Worm (Caenorhabditis elegans) whole organism, L2 larva: ENCODE data around the gene E02C12.12.

Source experiments
- R02D3.7 ChIP-seq: fragments of 150-350 bp; optimal IDR thresholded peaks from 2 replicates; lab custom pipeline; 2014; ENCODE audit warnings: missing biosample characterization, missing genetic modification characterization
- blmp-1 ChIP-seq: sonication (generic microtip); optimal IDR thresholded peaks from 2 replicates; lab custom pipeline; 2017; ENCODE audit warnings: missing genetic modification characterization, mild to moderate bottlenecking, missing compliant biosample characterization, antibody characterized with exemption, moderate library complexity; ENCODE audit not compliant: insufficient read depth
- lsy-2 ChIP-seq, 2 experiments: fragments of 150-350 bp in 1 of 2; sonication (generic microtip) in 1 of 2; optimal IDR thresholded peaks; 2 replicates each; lab custom pipeline; 2014 to 2017; ENCODE audit warnings: missing biosample characterization in 2 of 2, missing genetic modification characterization in 2 of 2
- nhr-129 ChIP-seq: fragments of 150-350 bp; optimal IDR thresholded peaks from 2 replicates; lab custom pipeline; 2014; ENCODE audit warnings: missing biosample characterization, missing genetic modification characterization
- nhr-237 ChIP-seq: fragments of 150-350 bp; optimal IDR thresholded peaks from 2 replicates; lab custom pipeline; 2014; ENCODE audit warnings: missing biosample characterization, missing genetic modification characterization
- nhr-77 ChIP-seq: fragments of 150-350 bp; optimal IDR thresholded peaks from 2 replicates; lab custom pipeline; 2014; ENCODE audit warnings: missing biosample characterization, missing genetic modification characterization
- sma-9 ChIP-seq, 2 experiments: fragments of 150-350 bp in 1 of 2; sonication (generic microtip) in 1 of 2; optimal IDR thresholded peaks; 2 replicates each; lab custom pipeline; 2014 to 2016; ENCODE audit warnings: missing genetic modification characterization in 2 of 2, mild to moderate bottlenecking in 1 of 2, missing biosample characterization in 1 of 2, missing compliant biosample characterization in 1 of 2, missing genetic modification reagents in 1 of 2, moderate library complexity in 1 of 2
- unc-39 ChIP-seq: fragments of 150-350 bp; optimal IDR thresholded peaks from 2 replicates; lab custom pipeline; 2014; ENCODE audit warnings: missing biosample characterization, missing genetic modification characterization
- unc-62 ChIP-seq: fragments of 150-350 bp; optimal IDR thresholded peaks from 2 replicates; lab custom pipeline; 2014; ENCODE audit warnings: missing biosample characterization, missing genetic modification reagents, missing genetic modification characterization
- ztf-11 ChIP-seq: sonication (generic microtip); optimal IDR thresholded peaks from 2 replicates; lab custom pipeline; 2017; ENCODE audit warnings: missing biosample characterization, missing genetic modification characterization
- ztf-4 ChIP-seq: fragments of 150-350 bp; optimal IDR thresholded peaks from 2 replicates; lab custom pipeline; 2014; ENCODE audit warnings: missing biosample characterization, missing genetic modification characterization

- TF ChIP-seq unc-39 (tag; lab: Kevin White, UChicago) (no peak), blmp-1 (no peak), ztf-4 (tag; lab: Kevin White, UChicago) (no peak), nhr-77 (tag; lab: Kevin White, UChicago) (no peak), R02D3.7 (tag; lab: Kevin White, UChicago) (no peak), sma-9 (GFP tag; optimal IDR thresholded peaks at IDR 0.05; lab: Kevin White, UChicago) (no peak), sma-9 (tag; optimal IDR thresholded peaks at IDR 0.05; lab: Kevin White, UChicago) (no peak), ztf-11 (no peak), nhr-129 (tag; lab: Kevin White, UChicago) (no peak), unc-62 (no peak), nhr-237 (tag; lab: Kevin White, UChicago) (no peak), lsy-2 (tag; optimal IDR thresholded peaks at IDR 0.05; lab: Kevin White, UChicago) (no peak)
These were observed 13.0 kb upstream of the E02C12.12 start for ce11 chrV:9394938-9395639.
